Worm (Caenorhabditis elegans): ENCODE results near the gene Y17G7B.8.

ce11 chrII:12071243-12071642, 43.7 kb upstream of the Y17G7B.8 start:
- TF ChIP-seq Y79H2A.3 (GFP tag; conservative IDR thresholded peaks at IDR 0.05), result no peak
- TF ChIP-seq ztf-28 (GFP tag; IDR thresholded peaks at IDR 0.05), result no peak
- TF ChIP-seq ceh-79 (tag; optimal IDR thresholded peaks at IDR 0.05), result no peak
- TF ChIP-seq unc-62 (GFP tag; optimal IDR thresholded peaks at IDR 0.05), result no peak
- no peak for TF ChIP-seq snpc-4 (GFP tag; optimal IDR thresholded peaks at IDR 0.05)
- TF ChIP-seq snpc-4 (tag; optimal IDR thresholded peaks at IDR 0.05), result no peak
- TF ChIP-seq nhr-90 (tag; optimal IDR thresholded peaks at IDR 0.05), result no peak
- TF ChIP-seq ama-1 (optimal IDR thresholded peaks at IDR 0.05), result no peak
- TF ChIP-seq ama-1 (GFP tag; optimal IDR thresholded peaks at IDR 0.05), result no peak
- no peak for TF ChIP-seq mxl-1 (tag; optimal IDR thresholded peaks at IDR 0.05)
- no peak for TF ChIP-seq hmg-1.2 (GFP tag; IDR thresholded peaks at IDR 0.05)
- no peak for TF ChIP-seq hlh-12 (tag; optimal IDR thresholded peaks at IDR 0.05)
- TF ChIP-seq hsf-1 (GFP tag; IDR thresholded peaks at IDR 0.05), result no peak
- no peak for TF ChIP-seq nfya-1 (tag; optimal IDR thresholded peaks at IDR 0.05; ENCODE audit: borderline replicate concordance, insufficient read depth)
